Worm (Caenorhabditis elegans): Measurements from ENCODE around the gene Y17G7B.21.
A peak's percentile ranks its signal among the peaks of the same experiment; 100 is the strongest.

The Y17G7B.21 gene

DNA sequence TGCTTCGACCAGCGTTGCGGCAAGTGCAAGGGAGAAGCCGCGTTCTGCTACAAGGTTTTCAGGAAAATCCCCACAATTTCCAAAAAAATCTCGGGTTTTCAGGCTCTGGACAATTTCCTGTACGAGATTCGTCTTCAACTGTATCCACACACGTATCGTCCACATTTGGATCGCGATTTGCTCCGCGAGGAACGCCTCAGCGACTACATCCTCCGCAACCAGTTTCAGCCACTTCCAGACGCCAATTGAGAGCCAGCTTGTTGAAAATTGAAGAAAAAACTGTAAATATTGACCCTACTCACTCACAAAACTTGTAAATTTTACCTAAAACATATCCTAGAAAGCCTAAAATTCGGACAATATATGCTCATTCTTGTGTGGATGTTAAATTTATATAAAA is 12.6 kb downstream of the Y17G7B.21 start:
- no peak for TF ChIP-seq unc-62 (GFP tag; optimal IDR thresholded peaks at IDR 0.05)
- TF ChIP-seq pqm-1 (tag; optimal IDR thresholded peaks at IDR 0.05), result no peak
- TF ChIP-seq unc-30 (tag; optimal IDR thresholded peaks at IDR 0.05), result no peak
- peak; percentile 47 for TF ChIP-seq ama-1 (optimal IDR thresholded peaks at IDR 0.05)
- TF ChIP-seq nhr-85 (tag), result no peak
- TF ChIP-seq nhr-12 (tag; optimal IDR thresholded peaks at IDR 0.05), result no peak
- TF ChIP-seq nhr-20 (tag; optimal IDR thresholded peaks at IDR 0.05), result no peak
- no peak for TF ChIP-seq swsn-7 (tag; optimal IDR thresholded peaks at IDR 0.05)
- no peak for TF ChIP-seq sox-4 (tag; optimal IDR thresholded peaks at IDR 0.05)
- no peak for TF ChIP-seq mab-9 (GFP tag; IDR thresholded peaks at IDR 0.05)
- no peak for TF ChIP-seq ces-1 (GFP tag; optimal IDR thresholded peaks at IDR 0.05)
- peak; percentile 8 for TF ChIP-seq rnt-1 (tag; optimal IDR thresholded peaks at IDR 0.05)
- peak; percentile 14 for TF ChIP-seq nhr-71 (tag; optimal IDR thresholded peaks at IDR 0.05)
- TF ChIP-seq ztf-11 (tag; optimal IDR thresholded peaks at IDR 0.05), result no peak
- TF ChIP-seq efl-1 (optimal IDR thresholded peaks at IDR 0.05), result no peak
- peak in 1 of 2 experiments; percentile 87 for TF ChIP-seq efl-1 (GFP tag; optimal IDR thresholded peaks at IDR 0.05 in 1 of 2)

DNA sequence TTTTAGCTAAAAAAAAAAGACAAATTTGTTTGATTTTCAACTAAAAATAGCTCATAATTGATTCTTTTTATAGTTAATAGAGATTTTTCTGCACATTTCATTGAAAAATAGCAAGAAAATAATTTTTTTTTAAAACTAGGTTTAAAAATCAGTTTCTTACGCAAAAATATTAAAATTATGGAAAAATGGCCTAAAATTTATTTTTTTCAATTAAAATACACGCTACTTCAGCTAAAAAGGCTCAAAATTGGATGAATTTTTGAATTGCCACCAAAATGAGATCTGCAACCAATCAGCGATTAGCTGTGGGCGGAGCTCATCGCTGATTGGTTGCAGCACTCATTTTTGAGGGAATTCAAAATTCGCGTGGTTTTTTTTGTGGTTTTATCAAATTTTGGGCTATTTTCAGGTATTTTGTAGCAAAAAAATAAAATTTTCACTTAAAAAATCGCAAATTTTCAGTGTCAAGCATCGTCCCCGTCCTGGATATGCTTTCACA is 14.3 kb downstream of the Y17G7B.21 start:
- peak in 1 of 3 experiments; percentile 8 for TF ChIP-seq dpl-1 (GFP tag; optimal IDR thresholded peaks at IDR 0.05)
- no peak for TF ChIP-seq efl-1 (optimal IDR thresholded peaks at IDR 0.05)
- TF ChIP-seq efl-1 (GFP tag; optimal IDR thresholded peaks at IDR 0.05 in 1 of 2), result peak; percentile 55 to 91
- no peak for TF ChIP-seq blmp-1 (tag; optimal IDR thresholded peaks at IDR 0.05)
- TF ChIP-seq egl-27 (tag; optimal IDR thresholded peaks at IDR 0.05), result no peak
- no peak for TF ChIP-seq pag-3 (tag; optimal IDR thresholded peaks at IDR 0.05; ENCODE audit: borderline replicate concordance, insufficient read depth)
- TF ChIP-seq aha-1 (tag; optimal IDR thresholded peaks at IDR 0.05), result no peak

DNA sequence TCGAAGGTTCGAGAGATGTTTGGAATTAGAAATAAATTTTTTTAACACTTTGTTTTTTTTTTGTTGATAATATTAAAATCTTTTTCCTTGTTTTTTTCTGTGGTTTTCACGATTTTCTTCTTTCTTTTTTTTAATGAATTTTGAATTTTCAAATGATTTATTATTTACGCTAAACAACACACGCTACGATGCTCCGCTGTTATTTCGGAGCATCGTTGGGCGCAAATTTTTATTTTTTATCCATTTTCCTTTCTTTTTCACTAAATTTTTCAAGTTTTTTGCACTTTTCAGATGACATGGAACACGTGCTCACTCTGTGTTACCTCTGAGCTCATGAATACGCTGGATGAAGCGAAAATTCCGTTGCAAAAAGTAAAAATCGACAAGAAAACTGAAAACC is 15.4 kb downstream of the Y17G7B.21 start, which contains the start of the genes W03C9.1 and W03C9.2:
TSS of gene W03C9.1 (minus strand) at position 46 of the 400 bp plus-strand sequence.
TSS of gene W03C9.2 (plus strand) at position 286 of the 400 bp plus-strand sequence.
- no peak for TF ChIP-seq rnt-1 (tag; optimal IDR thresholded peaks at IDR 0.05)

DNA sequence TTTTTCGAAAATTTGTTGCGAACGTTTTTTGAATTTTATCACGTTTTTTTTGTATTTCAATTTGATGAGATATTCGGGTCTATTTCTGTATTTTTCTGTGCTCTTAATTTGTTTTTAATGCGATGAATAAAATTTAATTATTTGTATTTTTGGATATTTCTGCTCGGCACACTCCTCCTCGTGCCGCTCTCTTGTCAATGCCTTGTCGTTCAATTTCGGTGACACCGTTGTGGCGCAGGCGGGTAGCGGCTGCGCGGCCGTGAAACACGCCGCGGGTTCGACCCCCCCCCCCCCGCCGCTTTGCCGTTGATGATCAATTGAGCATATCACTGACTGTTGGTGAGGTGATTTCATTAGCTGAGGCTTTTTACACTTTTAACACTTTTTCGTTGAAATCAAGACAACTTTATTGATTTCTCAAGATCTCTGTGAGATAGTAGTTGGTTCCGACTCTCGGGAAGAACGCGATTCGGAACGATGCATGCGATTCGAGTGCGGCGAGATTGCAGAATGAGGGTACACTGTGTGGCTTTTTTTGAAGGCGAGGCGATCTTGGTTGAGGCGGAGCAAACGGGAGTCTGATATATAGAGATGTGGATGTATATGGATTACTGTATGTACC is 16.8 kb downstream of the Y17G7B.21 start:
- TF ChIP-seq nhr-12 (tag; optimal IDR thresholded peaks at IDR 0.05) (no peak), ceh-8 (GFP tag; optimal IDR thresholded peaks at IDR 0.05) (peak; percentile 85), nhr-47 (tag; optimal IDR thresholded peaks at IDR 0.05) (peak; percentile 86), nhr-20 (tag; optimal IDR thresholded peaks at IDR 0.05) (peak; percentile 56), mab-9 (GFP tag; IDR thresholded peaks at IDR 0.05) (peak; percentile 39; the same call in 1 of the 2 replicates), mdl-1 (tag; optimal IDR thresholded peaks at IDR 0.05) (peak in 1 of 2 experiments; percentile 2), C34B4.2 (tag; optimal IDR thresholded peaks at IDR 0.05) (no peak), sox-4 (tag; optimal IDR thresholded peaks at IDR 0.05) (peak; percentile 27), egl-13 (tag; optimal IDR thresholded peaks at IDR 0.05) (peak; percentile 76), nhr-71 (tag; optimal IDR thresholded peaks at IDR 0.05) (peak; percentile 77), snpc-4 (tag; optimal IDR thresholded peaks at IDR 0.05) (peak; percentile 30), dsc-1 (tag; optimal IDR thresholded peaks at IDR 0.05) (peak; percentile 81), nhr-85 (tag) (peak; percentile 68), sptf-1 (tag; optimal IDR thresholded peaks at IDR 0.05) (no peak), nhr-77 (tag; optimal IDR thresholded peaks at IDR 0.05) (peak; percentile 47), ceh-90 (tag; optimal IDR thresholded peaks at IDR 0.05) (peak; percentile 10), fos-1 (tag; optimal IDR thresholded peaks at IDR 0.05) (peak; percentile 43), aha-1 (tag; optimal IDR thresholded peaks at IDR 0.05) (no peak), skn-1 (tag; optimal IDR thresholded peaks at IDR 0.05) (peak; percentile 56), lin-39 (tag; optimal IDR thresholded peaks at IDR 0.05) (peak; percentile 22), Y116A8C.19 (tag; optimal IDR thresholded peaks at IDR 0.05; ENCODE audit: borderline replicate concordance) (no peak), nhr-11 (tag; optimal IDR thresholded peaks at IDR 0.05) (no peak), rnt-1 (tag; optimal IDR thresholded peaks at IDR 0.05) (peak; percentile 82), lin-15B (tag; optimal IDR thresholded peaks at IDR 0.05) (peak; percentile 24), hlh-17 (GFP tag; optimal IDR thresholded peaks at IDR 0.05; ENCODE audit: borderline replicate concordance) (no peak), F16B12.6 (tag; optimal IDR thresholded peaks at IDR 0.05) (peak; percentile 45), pax-3 (tag; optimal IDR thresholded peaks at IDR 0.05) (peak; percentile 73), nhr-84 (tag; optimal IDR thresholded peaks at IDR 0.05) (no peak), snu-23 (GFP tag; optimal IDR thresholded peaks at IDR 0.05) (peak; percentile 73), lin-14 (GFP tag; optimal IDR thresholded peaks at IDR 0.05) (peak; percentile 66), vab-15 (tag; optimal IDR thresholded peaks at IDR 0.05) (peak; percentile 72), mep-1 (tag; optimal IDR thresholded peaks at IDR 0.05) (peak; percentile 69)

Data from whole organism, L1 larva.